Fruit fly (Drosophila melanogaster) whole organism, embryonic: ENCODE data around the gene CG7810.

ENCODE experiments used
- Atf3 ChIP-seq: fragments of 200-800 bp; sonication (Bioruptor generic); optimal IDR thresholded peaks from 3 replicates; lab custom pipeline; 2016; ENCODE audit warnings: missing biosample characterization, missing genetic modification characterization
- BEAF-32 ChIP-seq: fragments of 200-800 bp; sonication (Bioruptor generic); optimal IDR thresholded peaks from 3 replicates; lab custom pipeline; 2017; ENCODE audit warnings: missing biosample characterization, missing genetic modification characterization, mild to moderate bottlenecking, moderate library complexity, missing genetic modification reagents
- Bgb ChIP-seq: fragments of 200-800 bp; sonication (Bioruptor generic); IDR thresholded peaks from 2 replicates; pipeline ENCODE4 v1.3.6; 2022; ENCODE audit warnings: missing biosample characterization, missing genetic modification characterization; ENCODE audit not compliant: partially characterized antibody
- CG1024 ChIP-seq: fragments of 200-800 bp; sonication (Bioruptor generic); IDR thresholded peaks from 2 replicates; pipeline ENCODE4 v1.3.6; 2022; ENCODE audit warnings: missing biosample characterization, missing genetic modification characterization
- CG10565 ChIP-seq: fragments of 200-800 bp; sonication (Bioruptor generic); optimal IDR thresholded peaks from 3 replicates; lab custom pipeline; 2016; ENCODE audit warnings: missing biosample characterization, mild to moderate bottlenecking, missing genetic modification characterization
- CG12071 ChIP-seq: fragments of 200-800 bp; sonication (Bioruptor generic); optimal IDR thresholded peaks from 3 replicates; lab custom pipeline; 2018; ENCODE audit warnings: missing biosample characterization, mild to moderate bottlenecking, missing genetic modification characterization
- CG13894 ChIP-seq: fragments of 200-800 bp; sonication (Bioruptor generic); optimal IDR thresholded peaks from 3 replicates; lab custom pipeline; 2018; ENCODE audit warnings: missing biosample characterization, mild to moderate bottlenecking, missing genetic modification characterization, moderate library complexity
- CG14667 ChIP-seq: fragments of 200-800 bp; sonication (Bioruptor generic); IDR thresholded peaks from 2 replicates; pipeline ENCODE4 v1.3.6; 2022; ENCODE audit warnings: missing biosample characterization, missing genetic modification characterization
- CG1647 ChIP-seq: fragments of 200-800 bp; sonication (Bioruptor generic); optimal IDR thresholded peaks from 3 replicates; lab custom pipeline; 2016; ENCODE audit warnings: missing biosample characterization, missing genetic modification characterization
- CG2678 ChIP-seq: fragments of 200-800 bp; sonication (Bioruptor generic); optimal IDR thresholded peaks from 3 replicates; lab custom pipeline; 2019; ENCODE audit warnings: missing biosample characterization, mild to moderate bottlenecking, missing genetic modification characterization, moderate library complexity
- CG3163 ChIP-seq: fragments of 200-800 bp; sonication (Bioruptor generic); optimal IDR thresholded peaks from 3 replicates; lab custom pipeline; 2016; ENCODE audit warnings: missing biosample characterization, missing genetic modification characterization
- CG32772 ChIP-seq: fragments of 200-800 bp; sonication (Bioruptor generic); IDR thresholded peaks from 2 replicates; pipeline ENCODE4 v1.3.6; 2022; ENCODE audit warnings: missing biosample characterization, missing genetic modification characterization
- CG34376 ChIP-seq: fragments of 200-800 bp; sonication (Bioruptor generic); optimal IDR thresholded peaks from 2 replicates; lab custom pipeline; 2018; ENCODE audit warnings: missing biosample characterization, mild to moderate bottlenecking, missing genetic modification characterization
- CG6765 ChIP-seq: fragments of 200-800 bp; sonication (Bioruptor generic); optimal IDR thresholded peaks from 3 replicates; lab custom pipeline; 2017; ENCODE audit warnings: missing biosample characterization, mild to moderate bottlenecking, missing genetic modification characterization
- CG9817 ChIP-seq: fragments of 200-800 bp; sonication (Bioruptor generic); optimal IDR thresholded peaks from 2 replicates; lab custom pipeline; 2018; ENCODE audit warnings: missing biosample characterization, mild to moderate bottlenecking, missing genetic modification characterization, moderate library complexity
- CHES-1-like ChIP-seq: fragments of 200-800 bp; sonication (Bioruptor generic); optimal IDR thresholded peaks from 2 replicates; lab custom pipeline; 2016; ENCODE audit warnings: missing biosample characterization, missing genetic modification characterization
- Doc2 ChIP-seq: fragments of 200-800 bp; sonication (Bioruptor generic); IDR thresholded peaks from 2 replicates; pipeline ENCODE4 v1.3.6; 2022; ENCODE audit warnings: missing biosample characterization, missing genetic modification characterization
- Doc3 ChIP-seq: fragments of 200-800 bp; sonication (Bioruptor generic); IDR thresholded peaks from 3 replicates; pipeline ENCODE4 v1.3.6; 2022; ENCODE audit warnings: missing biosample characterization, missing genetic modification characterization; ENCODE audit not compliant: partially characterized antibody
- Dp ChIP-seq: fragments of 200-800 bp; sonication (Bioruptor generic); optimal IDR thresholded peaks from 2 replicates; lab custom pipeline; 2018; ENCODE audit warnings: missing biosample characterization, mild to moderate bottlenecking, missing genetic modification characterization, moderate library complexity
- Eip74EF ChIP-seq, 2 experiments: fragments of 200-800 bp in 1 of 2; fragments of >200 bp in 1 of 2; sonication (Bioruptor generic) in 1 of 2; optimal IDR thresholded peaks; 2 replicates each; lab custom pipeline; 2017 to 2019; ENCODE audit warnings: missing biosample characterization in 2 of 2, missing genetic modification characterization in 2 of 2, mild to moderate bottlenecking in 1 of 2, moderate library complexity in 1 of 2
- HLH4C ChIP-seq: fragments of 200-800 bp; sonication (Bioruptor generic); IDR thresholded peaks from 3 replicates; pipeline ENCODE4 v1.3.6; 2022; ENCODE audit warnings: missing biosample characterization, missing genetic modification characterization; ENCODE audit not compliant: partially characterized antibody
- MBD-R2 ChIP-seq: fragments of 200-800 bp; sonication (Bioruptor generic); IDR thresholded peaks from 2 replicates; pipeline ENCODE4 v1.3.6; 2022; ENCODE audit warnings: missing biosample characterization, missing genetic modification characterization
- Neu2 ChIP-seq: fragments of 200-800 bp; sonication (Bioruptor generic); optimal IDR thresholded peaks from 3 replicates; lab custom pipeline; 2016; ENCODE audit warnings: missing biosample characterization, missing genetic modification characterization, borderline replicate concordance
- Sry-β ChIP-seq: fragments of 200-800 bp; sonication (Bioruptor generic); optimal IDR thresholded peaks from 2 replicates; lab custom pipeline; 2018; ENCODE audit warnings: missing biosample characterization, mild to moderate bottlenecking, missing genetic modification characterization, moderate library complexity
- Ssrp ChIP-seq: fragments of 200-800 bp; sonication (Bioruptor generic); optimal IDR thresholded peaks from 2 replicates; lab custom pipeline; 2018; ENCODE audit warnings: missing biosample characterization, mild to moderate bottlenecking, missing genetic modification characterization, moderate library complexity
- Tbp ChIP-seq: fragments of >200 bp; optimal IDR thresholded peaks from 2 replicates; lab custom pipeline; 2018; ENCODE audit warnings: missing biosample characterization, missing genetic modification characterization
- YL-1 ChIP-seq: fragments of 200-800 bp; sonication (Bioruptor generic); optimal IDR thresholded peaks from 3 replicates; lab custom pipeline; 2017; ENCODE audit warnings: missing biosample characterization, mild to moderate bottlenecking, missing genetic modification characterization
- amos ChIP-seq: fragments of 200-800 bp; sonication (Bioruptor generic); IDR thresholded peaks from 2 replicates; pipeline ENCODE4 v1.3.6; 2022; ENCODE audit warnings: missing biosample characterization, missing genetic modification characterization; ENCODE audit not compliant: partially characterized antibody
- ap ChIP-seq: fragments of 200-800 bp; sonication (Bioruptor generic); IDR thresholded peaks from 2 replicates; pipeline ENCODE4 v1.3.6; 2022; ENCODE audit warnings: missing biosample characterization, missing genetic modification characterization
- cg ChIP-seq: fragments of 200-800 bp; sonication (Bioruptor generic); optimal IDR thresholded peaks from 3 replicates; lab custom pipeline; 2019; ENCODE audit warnings: missing biosample characterization, mild to moderate bottlenecking, missing genetic modification characterization, moderate library complexity
- chm ChIP-seq: fragments of 200-800 bp; sonication (Bioruptor generic); IDR thresholded peaks from 2 replicates; pipeline ENCODE4 v1.3.6; 2022; ENCODE audit warnings: missing biosample characterization, missing genetic modification characterization
- danr ChIP-seq: fragments of 200-800 bp; sonication (Bioruptor generic); IDR thresholded peaks from 2 replicates; pipeline ENCODE4 v1.3.6; 2022; ENCODE audit warnings: missing biosample characterization, missing genetic modification characterization
- disco-r ChIP-seq: fragments of 200-800 bp; sonication (Bioruptor generic); optimal IDR thresholded peaks from 2 replicates; lab custom pipeline; 2016; ENCODE audit warnings: missing biosample characterization, missing genetic modification characterization
- dm ChIP-seq: fragments of 200-800 bp; sonication (Bioruptor generic); optimal IDR thresholded peaks from 3 replicates; lab custom pipeline; 2016; ENCODE audit warnings: missing biosample characterization, missing genetic modification characterization
- emc ChIP-seq: fragments of 200-800 bp; sonication (Bioruptor generic); optimal IDR thresholded peaks from 2 replicates; lab custom pipeline; 2016; ENCODE audit warnings: missing biosample characterization, missing genetic modification characterization
- fd64A ChIP-seq: fragments of 200-800 bp; sonication (Bioruptor generic); optimal IDR thresholded peaks from 3 replicates; lab custom pipeline; 2018; ENCODE audit warnings: missing biosample characterization, mild to moderate bottlenecking, missing genetic modification characterization
- jumu ChIP-seq: fragments of 200-800 bp; sonication (Bioruptor generic); optimal IDR thresholded peaks from 3 replicates; lab custom pipeline; 2016; ENCODE audit warnings: missing biosample characterization, missing genetic modification characterization
- lov ChIP-seq, 2 experiments: fragments of 200-800 bp in 1 of 2; fragments of >200 bp in 1 of 2; sonication (Bioruptor generic) in 1 of 2; IDR thresholded peaks in 1 of 2; optimal IDR thresholded peaks in 1 of 2; 2 replicates in 1 of 2; 3 replicates in 1 of 2; pipeline versions ENCODE4 v1.3.6 to Lab custom; 2017 to 2022; ENCODE audit warnings: missing biosample characterization in 1 of 2, missing genetic modification characterization in 1 of 2
- luna ChIP-seq: fragments of 200-800 bp; sonication (Bioruptor generic); optimal IDR thresholded peaks from 2 replicates; lab custom pipeline; 2016; ENCODE audit warnings: missing biosample characterization, missing genetic modification characterization
- mld ChIP-seq: fragments of 200-800 bp; sonication (Bioruptor generic); IDR thresholded peaks from 3 replicates; pipeline ENCODE4 v1.3.6; 2022; ENCODE audit warnings: missing biosample characterization, missing genetic modification characterization; ENCODE audit not compliant: partially characterized antibody
- nau ChIP-seq: fragments of 200-800 bp; sonication (Bioruptor generic); optimal IDR thresholded peaks from 3 replicates; lab custom pipeline; 2017; ENCODE audit warnings: missing biosample characterization, mild to moderate bottlenecking, missing genetic modification characterization, missing genetic modification reagents
- oc ChIP-seq: fragments of 200-800 bp; sonication (Bioruptor generic); optimal IDR thresholded peaks from 2 replicates; lab custom pipeline; 2018; ENCODE audit warnings: missing biosample characterization, mild to moderate bottlenecking, missing genetic modification characterization, moderate library complexity
- ranshi ChIP-seq: fragments of 200-800 bp; sonication (Bioruptor generic); IDR thresholded peaks from 2 replicates; pipeline ENCODE4 v1.3.6; 2022; ENCODE audit warnings: missing biosample characterization, missing genetic modification characterization
- row ChIP-seq: fragments of 200-800 bp; sonication (Bioruptor generic); IDR thresholded peaks from 3 replicates; pipeline ENCODE4 v1.3.6; 2022; ENCODE audit warnings: missing biosample characterization, missing genetic modification characterization
- sens ChIP-seq: fragments of 200-800 bp; sonication (Bioruptor generic); peaks from one replicate; lab custom pipeline; 2016; ENCODE audit warnings: missing biosample characterization, missing genetic modification characterization
- sens-2 ChIP-seq: fragments of 200-800 bp; sonication (Bioruptor generic); IDR thresholded peaks from 2 replicates; pipeline ENCODE4 v1.3.6; 2022; ENCODE audit warnings: missing biosample characterization, missing genetic modification characterization
- seq ChIP-seq: fragments of 200-800 bp; sonication (Bioruptor generic); IDR thresholded peaks from 2 replicates; pipeline ENCODE4 v1.3.6; 2022; ENCODE audit warnings: missing biosample characterization, missing genetic modification characterization
- sqz ChIP-seq: fragments of 200-800 bp; sonication (Bioruptor generic); optimal IDR thresholded peaks from 3 replicates; lab custom pipeline; 2018; ENCODE audit warnings: missing biosample characterization, mild to moderate bottlenecking, missing genetic modification characterization
- trh ChIP-seq: fragments of 200-800 bp; sonication (Bioruptor generic); optimal IDR thresholded peaks from 2 replicates; lab custom pipeline; 2016; ENCODE audit warnings: missing biosample characterization, missing genetic modification characterization

CG7810 gene

DNA sequence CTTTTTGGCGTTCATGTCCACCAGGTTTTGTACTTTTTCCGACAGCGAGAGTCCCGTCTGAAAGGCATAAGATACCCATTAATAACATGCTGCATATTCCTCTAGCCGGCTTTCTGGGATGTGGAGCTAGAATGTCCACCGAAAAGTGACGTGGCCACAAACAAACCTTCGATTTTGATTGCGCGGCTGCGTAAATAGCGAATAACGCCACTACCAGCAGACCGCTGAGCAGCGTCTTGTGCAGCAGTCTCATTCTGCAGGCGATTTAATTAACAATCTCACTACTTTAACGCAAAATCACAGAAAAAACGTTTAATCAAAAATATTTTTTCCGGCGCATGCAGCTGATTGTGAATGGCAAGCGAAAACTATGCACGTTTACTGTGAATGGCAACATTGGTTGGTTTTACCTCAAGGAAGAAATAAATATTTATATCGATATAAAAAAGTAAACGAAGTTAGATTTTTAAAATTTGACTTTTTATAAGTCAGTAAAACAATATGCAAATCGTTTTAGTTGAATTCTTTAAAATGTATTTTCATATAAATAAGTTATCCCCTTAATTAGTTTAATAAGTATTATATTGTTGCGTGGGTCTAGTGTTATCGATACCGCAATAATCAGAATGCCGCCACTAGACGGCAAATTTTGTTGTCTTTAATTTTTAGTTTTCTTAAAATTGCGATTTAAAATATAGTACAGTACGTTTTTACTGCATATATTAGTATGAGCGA, 3.0 kb downstream of the CG7810 start, which contains the start of the genes Ostgamma and Mettl14 (continued):
- TF ChIP-seq trh (GFP tag; lab: Kevin White, UChicago) (no peak), CG32772 (GFP tag; lab: Robert Waterston, UW) (no peak), CG2678 (tag; lab: Kevin White, UChicago) (no peak), disco-r (GFP tag; lab: Kevin White, UChicago) (no peak), fd64A (GFP tag; lab: Kevin White, UChicago) (no peak), Doc2 (GFP tag; lab: Robert Waterston, UW) (no peak), cg (GFP tag; lab: Kevin White, UChicago) (no peak), lov (optimal IDR thresholded peaks at IDR 0.05; lab: Kevin White, UChicago) (no peak), lov (GFP tag; IDR thresholded peaks at IDR 0.05; lab: Robert Waterston, UW) (no peak), Tbp (GFP tag; lab: Kevin White, UChicago) (no peak), Atf3 (GFP tag; lab: Kevin White, UChicago) (no peak), CHES-1-like (GFP tag; lab: Kevin White, UChicago) (no peak), dm (GFP tag; lab: Kevin White, UChicago) (peak; percentile 9), sens (GFP tag; lab: Kevin White, UChicago) (peak; percentile 19), HLH4C (peak; percentile 59; the same call in 2 of the 3 replicates), CG3163 (GFP tag; lab: Kevin White, UChicago) (no peak), seq (GFP tag; lab: Robert Waterston, UW) (no peak), CG9817 (peak; percentile 3), CG34376 (GFP tag; lab: Kevin White, UChicago) (no peak), CG13894 (tag; lab: Kevin White, UChicago) (no peak), emc (no peak), chm (GFP tag; lab: Robert Waterston, UW) (no peak), CG12071 (GFP tag; lab: Kevin White, UChicago) (no peak), Neu2 (no peak), Sry-β (GFP tag; lab: Kevin White, UChicago) (no peak), Eip74EF (GFP tag; optimal IDR thresholded peaks at IDR 0.05; lab: Kevin White, UChicago) (no peak), Dp (GFP tag; lab: Kevin White, UChicago) (peak; percentile 35), row (peak; percentile 70), danr (GFP tag; lab: Robert Waterston, UW) (no peak), sens-2 (GFP tag; lab: Robert Waterston, UW) (no peak), ranshi (no peak), Doc3 (GFP tag; lab: Robert Waterston, UW) (peak; percentile 71), CG10565 (GFP tag; lab: Kevin White, UChicago) (no peak), luna (GFP tag; lab: Kevin White, UChicago) (no peak), sqz (no peak), BEAF-32 (GFP tag; lab: Kevin White, UChicago) (peak; percentile 82), MBD-R2 (peak; percentile 52), mld (GFP tag; lab: Robert Waterston, UW) (no peak), jumu (no peak), CG6765 (GFP tag; lab: Kevin White, UChicago) (no peak), oc (no peak), CG1024 (GFP tag; lab: Robert Waterston, UW) (no peak), CG1647 (GFP tag; lab: Kevin White, UChicago) (no peak), nau (no peak), CG14667 (GFP tag; lab: Robert Waterston, UW) (no peak), Ssrp (tag; lab: Kevin White, UChicago) (no peak), ap (GFP tag; lab: Robert Waterston, UW) (no peak), amos (peak; percentile 68), Bgb (GFP tag; lab: Robert Waterston, UW) (peak; percentile 41), YL-1 (GFP tag; lab: Kevin White, UChicago) (peak; percentile 82)
